Fruit fly (Drosophila melanogaster): ENCODE results near the gene Alms1b.

The Alms1b gene

DNA sequence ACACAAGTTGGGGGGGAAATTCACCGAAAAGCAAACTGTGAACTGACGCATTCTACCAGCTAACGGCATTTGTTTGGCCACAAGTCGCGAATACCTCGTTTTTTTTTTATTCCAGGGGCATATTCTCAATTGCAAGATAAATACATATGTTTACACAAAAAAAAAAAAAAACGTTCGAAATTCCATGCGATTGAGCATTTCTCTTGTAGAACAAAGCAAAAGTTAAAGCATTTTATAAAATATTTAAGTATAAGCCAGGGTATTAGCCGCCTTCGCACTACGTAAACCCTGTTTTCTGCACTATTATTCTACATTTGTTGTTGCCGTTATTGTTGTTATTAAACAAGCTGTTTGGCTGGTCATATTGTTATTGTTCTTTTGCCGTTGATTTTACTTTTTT lies 16.4 kb downstream of the Alms1b start (continued):
- TF ChIP-seq CoRest (tag; optimal IDR thresholded peaks at IDR 0.05): no peak
- no peak for TF ChIP-seq ranshi (GFP tag; IDR thresholded peaks at IDR 0.05)
- TF ChIP-seq CG18476 (GFP tag; optimal IDR thresholded peaks at IDR 0.05): no peak
- no peak for TF ChIP-seq CG2712 (tag; optimal IDR thresholded peaks at IDR 0.05)
- no peak for TF ChIP-seq dan (GFP tag; IDR thresholded peaks at IDR 0.05)
- TF ChIP-seq nerfin-2 (GFP tag; IDR thresholded peaks at IDR 0.05; ENCODE audit: partially characterized antibody): no peak
- peak; percentile 30 for TF ChIP-seq E2f1 (GFP tag; IDR thresholded peaks at IDR 0.05)
- TF ChIP-seq Sox100B (GFP tag; optimal IDR thresholded peaks at IDR 0.05): no peak
- no peak for TF ChIP-seq MBD-R2 (GFP tag; IDR thresholded peaks at IDR 0.05)

DNA sequence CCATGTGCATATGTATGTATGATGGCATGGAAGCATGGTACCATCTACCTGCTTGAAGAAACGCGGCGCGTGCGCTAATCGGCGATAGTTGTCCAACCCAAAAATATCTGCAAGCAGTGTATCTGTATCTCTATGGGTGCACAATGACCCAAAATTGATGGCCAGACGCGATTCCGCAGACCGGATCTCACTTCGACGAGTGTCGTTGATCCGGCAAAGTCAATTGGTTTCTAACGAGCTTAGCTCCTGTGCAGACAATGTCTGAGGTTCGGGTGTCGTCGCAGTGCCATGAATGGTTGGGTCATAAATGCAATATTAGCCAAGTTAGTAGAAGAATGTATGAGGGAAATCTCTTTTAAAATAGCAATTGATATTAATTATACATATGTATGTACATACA lies 17.1 kb downstream of the Alms1b start:
- TF ChIP-seq CG18619 (GFP tag; optimal IDR thresholded peaks at IDR 0.05): no peak
- no peak for TF ChIP-seq yki (optimal IDR thresholded peaks at IDR 0.05)
- no peak for TF ChIP-seq Nf-YB (GFP tag; optimal IDR thresholded peaks at IDR 0.05)
- TF ChIP-seq CG5245 (GFP tag; optimal IDR thresholded peaks at IDR 0.05): no peak
- peak; percentile 81 for TF ChIP-seq zen (tag; optimal IDR thresholded peaks at IDR 0.05)
- no peak for TF ChIP-seq seq (GFP tag; IDR thresholded peaks at IDR 0.05)
- TF ChIP-seq CG13123 (GFP tag; optimal IDR thresholded peaks at IDR 0.05): no peak
- TF ChIP-seq Neu2 (GFP tag; optimal IDR thresholded peaks at IDR 0.05; ENCODE audit: borderline replicate concordance): no peak
- TF ChIP-seq chinmo (GFP tag; IDR thresholded peaks at IDR 0.05; ENCODE audit: partially characterized antibody): no peak
- peak in 1 of 2 experiments; percentile 82 for TF ChIP-seq tll (GFP tag; optimal IDR thresholded peaks at IDR 0.05)
- no peak for TF ChIP-seq fd3F (GFP tag; optimal IDR thresholded peaks at IDR 0.05)
- no peak for TF ChIP-seq Oli (tag; optimal IDR thresholded peaks at IDR 0.05)
- TF ChIP-seq ems (GFP tag; optimal IDR thresholded peaks at IDR 0.05): no peak
- no peak for TF ChIP-seq Dp (GFP tag; optimal IDR thresholded peaks at IDR 0.05)
- TF ChIP-seq CG15479 (GFP tag; optimal IDR thresholded peaks at IDR 0.05): peak; percentile 84
- no peak for TF ChIP-seq Hey (tag; optimal IDR thresholded peaks at IDR 0.05)
- TF ChIP-seq Atf3 (GFP tag; optimal IDR thresholded peaks at IDR 0.05): no peak
- no peak for TF ChIP-seq CG18476 (GFP tag; optimal IDR thresholded peaks at IDR 0.05)
- TF ChIP-seq Ravus (GFP tag; IDR thresholded peaks at IDR 0.05): no peak
- no peak for TF ChIP-seq HLH4C (GFP tag; IDR thresholded peaks at IDR 0.05; ENCODE audit: partially characterized antibody)
- TF ChIP-seq CG5180 (GFP tag; optimal IDR thresholded peaks at IDR 0.05): no peak
- TF ChIP-seq ato (GFP tag; IDR thresholded peaks at IDR 0.05; ENCODE audit: partially characterized antibody): no peak
- TF ChIP-seq D (optimal IDR thresholded peaks at IDR 0.05): no peak
- no peak for TF ChIP-seq D (GFP tag; optimal IDR thresholded peaks at IDR 0.05)
- TF ChIP-seq MESR4 (GFP tag; optimal IDR thresholded peaks at IDR 0.05): no peak
- no peak for TF ChIP-seq lmd (GFP tag; IDR thresholded peaks at IDR 0.05)
- TF ChIP-seq Dll (GFP tag; IDR thresholded peaks at IDR 0.05; ENCODE audit: partially characterized antibody): no peak

DNA sequence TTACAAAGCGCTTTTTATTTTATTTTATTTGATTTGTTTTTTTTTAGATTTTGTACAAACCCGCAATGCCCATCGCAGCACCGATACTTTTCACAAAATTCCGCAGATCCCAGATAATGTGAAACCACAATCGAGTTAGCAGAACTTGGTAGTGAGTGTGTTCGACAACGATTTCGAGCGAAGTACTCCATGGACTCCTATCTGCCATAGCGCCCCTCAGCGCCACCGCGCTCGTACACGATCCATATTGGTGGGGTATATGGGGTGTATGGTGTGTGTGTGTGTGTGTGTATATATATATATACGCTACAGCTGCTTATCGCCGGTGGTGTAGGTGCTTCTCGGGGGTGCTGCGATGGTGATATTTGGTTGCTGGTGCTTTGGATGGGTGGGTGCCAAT lies 18.3 kb downstream of the Alms1b start:
- TF ChIP-seq CG10147 (GFP tag; optimal IDR thresholded peaks at IDR 0.05) (no peak), HmgZ (tag; optimal IDR thresholded peaks at IDR 0.05) (peak; percentile 20), chinmo (GFP tag; IDR thresholded peaks at IDR 0.05; ENCODE audit: partially characterized antibody) (0 out of 4 replicates have a peak, but pooled peaks have one; percentile 9), sd (tag; optimal IDR thresholded peaks at IDR 0.05) (peak; percentile 88), twi (tag; optimal IDR thresholded peaks at IDR 0.05) (no peak), otp (GFP tag; IDR thresholded peaks at IDR 0.05) (no peak), CG8290 (GFP tag; optimal IDR thresholded peaks at IDR 0.05) (no peak), CG8290 (tag; optimal IDR thresholded peaks at IDR 0.05) (peak in 1 of 2 experiments; percentile 32), Med (GFP tag) (peak; percentile 40), kah (GFP tag; optimal IDR thresholded peaks at IDR 0.05) (no peak), sug (tag; optimal IDR thresholded peaks at IDR 0.05) (peak; percentile 80), exex (tag; optimal IDR thresholded peaks at IDR 0.05) (peak; percentile 66), sens (GFP tag) (peak; percentile 47), lab (GFP tag; optimal IDR thresholded peaks at IDR 0.05) (peak; percentile 59), slp2 (GFP tag; optimal IDR thresholded peaks at IDR 0.05) (no peak), aop (GFP tag; IDR thresholded peaks at IDR 0.05) (no peak), cas (GFP tag; IDR thresholded peaks at IDR 0.05) (no peak)
